Worm (Caenorhabditis elegans) whole organism, mixed stage, embryonic: ENCODE results near the gene F30B5.11.
"Not testable (repeated sequence)": the region's sequence is repeated elsewhere in the genome, so short reads cannot be mapped to it uniquely, and the experiment has no call there.

Experiments
- blmp-1 ChIP-seq: fragments of 150-350 bp; optimal IDR thresholded peaks from 2 replicates; lab custom pipeline; 2014; ENCODE audit warnings: missing biosample characterization, missing genetic modification characterization
- ceh-39 ChIP-seq: fragments of 150-350 bp; optimal IDR thresholded peaks from 2 replicates; lab custom pipeline; 2014; ENCODE audit warnings: missing biosample characterization, missing genetic modification characterization
- ceh-43 ChIP-seq: fragments of 200-800 bp; sonication (Bioruptor generic); optimal IDR thresholded peaks from 2 replicates; lab custom pipeline; 2018; ENCODE audit warnings: mild to moderate bottlenecking, missing genetic modification characterization, moderate library complexity, missing compliant biosample characterization
- ceh-83 ChIP-seq: fragments of 200-800 bp; sonication (Bioruptor generic); optimal IDR thresholded peaks from 2 replicates; lab custom pipeline; 2018; ENCODE audit warnings: mild to moderate bottlenecking, missing genetic modification characterization, missing compliant biosample characterization
- ces-1 ChIP-seq: fragments of 150-350 bp; optimal IDR thresholded peaks from 2 replicates; lab custom pipeline; 2014; ENCODE audit warnings: missing biosample characterization, missing genetic modification reagents, missing genetic modification characterization
- drap-1 ChIP-seq: fragments of 200-800 bp; sonication (Bioruptor generic); optimal IDR thresholded peaks from 3 replicates; lab custom pipeline; 2018; ENCODE audit warnings: mild to moderate bottlenecking, missing genetic modification characterization, missing compliant biosample characterization
- elt-1 ChIP-seq: sonication (generic microtip); optimal IDR thresholded peaks from 2 replicates; lab custom pipeline; 2017; ENCODE audit warnings: missing genetic modification characterization, mild to moderate bottlenecking, missing compliant biosample characterization, antibody characterized with exemption, moderate library complexity, borderline replicate concordance; ENCODE audit not compliant: insufficient read depth
- elt-3 ChIP-seq: fragments of 150-350 bp; optimal IDR thresholded peaks from 2 replicates; lab custom pipeline; 2014; ENCODE audit warnings: missing biosample characterization, missing genetic modification characterization
- flh-1 ChIP-seq: fragments of 200-800 bp; sonication (Bioruptor generic); optimal IDR thresholded peaks from 2 replicates; lab custom pipeline; 2018; ENCODE audit warnings: mild to moderate bottlenecking, missing genetic modification characterization, moderate library complexity, missing compliant biosample characterization
- ham-2 ChIP-seq: fragments of 200-800 bp; sonication (Bioruptor generic); optimal IDR thresholded peaks from 2 replicates; lab custom pipeline; 2018; ENCODE audit warnings: mild to moderate bottlenecking, missing genetic modification characterization, missing compliant biosample characterization
- hlh-1 ChIP-seq: fragments of 150-350 bp; optimal IDR thresholded peaks from 2 replicates; lab custom pipeline; 2014; ENCODE audit warnings: missing biosample characterization, missing genetic modification reagents, missing genetic modification characterization
- lin-13 ChIP-seq: fragments of 150-350 bp; optimal IDR thresholded peaks from 2 replicates; lab custom pipeline; 2014; ENCODE audit warnings: missing biosample characterization, missing genetic modification characterization
- lin-32 ChIP-seq: fragments of 200-800 bp; sonication (Bioruptor generic); optimal IDR thresholded peaks from 2 replicates; lab custom pipeline; 2018; ENCODE audit warnings: mild to moderate bottlenecking, missing genetic modification characterization, missing compliant biosample characterization
- mab-5 ChIP-seq: fragments of 150-350 bp; optimal IDR thresholded peaks from 2 replicates; lab custom pipeline; 2014; ENCODE audit warnings: missing biosample characterization, missing genetic modification characterization
- mep-1 ChIP-seq: fragments of 150-350 bp; optimal IDR thresholded peaks from 2 replicates; lab custom pipeline; 2017; ENCODE audit warnings: missing biosample characterization, missing genetic modification reagents, missing genetic modification characterization, inconsistent platforms
- nhr-2 ChIP-seq: fragments of 150-350 bp; optimal IDR thresholded peaks from 2 replicates; lab custom pipeline; 2014; ENCODE audit warnings: missing biosample characterization, missing genetic modification characterization
- nhr-237 ChIP-seq: fragments of 150-350 bp; optimal IDR thresholded peaks from 2 replicates; lab custom pipeline; 2014; ENCODE audit warnings: missing biosample characterization, missing genetic modification characterization
- nhr-28 ChIP-seq: fragments of 150-350 bp; optimal IDR thresholded peaks from 2 replicates; lab custom pipeline; 2014; ENCODE audit warnings: missing biosample characterization, missing genetic modification characterization
- nhr-76 ChIP-seq: sonication (generic microtip); optimal IDR thresholded peaks from 2 replicates; lab custom pipeline; 2017; ENCODE audit warnings: missing biosample characterization, missing genetic modification characterization
- pha-4 ChIP-seq: fragments of 150-350 bp; optimal IDR thresholded peaks from 2 replicates; lab custom pipeline; 2018; ENCODE audit warnings: missing biosample characterization, missing genetic modification reagents, missing genetic modification characterization
- snpc-4 ChIP-seq: fragments of 150-350 bp; optimal IDR thresholded peaks from 2 replicates; lab custom pipeline; 2014; ENCODE audit warnings: missing biosample characterization, missing genetic modification characterization
- sptf-1 ChIP-seq: sonication (generic microtip); optimal IDR thresholded peaks from 2 replicates; lab custom pipeline; 2017; ENCODE audit warnings: mild to moderate bottlenecking, missing genetic modification characterization, moderate library complexity, missing compliant biosample characterization
- tbx-8 ChIP-seq: fragments of 200-800 bp; sonication (Bioruptor generic); optimal IDR thresholded peaks from 2 replicates; lab custom pipeline; 2018; ENCODE audit warnings: mild to moderate bottlenecking, missing genetic modification characterization, moderate library complexity, missing compliant biosample characterization
- unc-120 ChIP-seq: sonication (generic microtip); optimal IDR thresholded peaks from 2 replicates; lab custom pipeline; 2017; ENCODE audit warnings: missing genetic modification characterization, missing compliant biosample characterization; ENCODE audit not compliant: poor library complexity, severe bottlenecking
- unc-39 ChIP-seq: fragments of 150-350 bp; optimal IDR thresholded peaks from 2 replicates; lab custom pipeline; 2014; ENCODE audit warnings: missing biosample characterization, missing genetic modification characterization
- unc-62 ChIP-seq: fragments of 150-350 bp; optimal IDR thresholded peaks from 2 replicates; lab custom pipeline; 2014; ENCODE audit warnings: missing biosample characterization, missing genetic modification reagents, missing genetic modification characterization
- zip-8 ChIP-seq: fragments of 150-350 bp; optimal IDR thresholded peaks from 2 replicates; lab custom pipeline; 2014; ENCODE audit warnings: missing biosample characterization, missing genetic modification characterization
- ztf-11 ChIP-seq: fragments of 150-350 bp; optimal IDR thresholded peaks from 2 replicates; lab custom pipeline; 2014; ENCODE audit warnings: missing biosample characterization, missing genetic modification characterization

F30B5.11 gene

ce11 chrIV:4215349-4215748, 4.5 kb downstream of the F30B5.11 start:
- TF ChIP-seq lin-32 (GFP tag; lab: Kevin White, UChicago) (no peak), unc-62 (peak; percentile 70), nhr-237 (tag; lab: Kevin White, UChicago) (peak; percentile 68), pha-4 (tag; lab: Kevin White, UChicago) (peak; percentile 21), drap-1 (GFP tag; lab: Kevin White, UChicago) (no peak)
- TF ChIP-seq, all 35 proteins: peak for 3

ce11 chrIV:4212733-4213132, 7.2 kb downstream of the F30B5.11 start:
- peak; percentile 32 for TF ChIP-seq nhr-28
- TF ChIP-seq elt-1 (tag; lab: Kevin White, UChicago) = no peak

ce11 chrIV:4210868-4211267, 9.0 kb downstream of the F30B5.11 start:
- no peak for TF ChIP-seq ceh-39 (tag; lab: Kevin White, UChicago)
- no peak for TF ChIP-seq pha-4 (tag; lab: Kevin White, UChicago)
- no peak for TF ChIP-seq nhr-237 (tag; lab: Kevin White, UChicago)
- TF ChIP-seq, all 35 proteins: peak for 0

DNA sequence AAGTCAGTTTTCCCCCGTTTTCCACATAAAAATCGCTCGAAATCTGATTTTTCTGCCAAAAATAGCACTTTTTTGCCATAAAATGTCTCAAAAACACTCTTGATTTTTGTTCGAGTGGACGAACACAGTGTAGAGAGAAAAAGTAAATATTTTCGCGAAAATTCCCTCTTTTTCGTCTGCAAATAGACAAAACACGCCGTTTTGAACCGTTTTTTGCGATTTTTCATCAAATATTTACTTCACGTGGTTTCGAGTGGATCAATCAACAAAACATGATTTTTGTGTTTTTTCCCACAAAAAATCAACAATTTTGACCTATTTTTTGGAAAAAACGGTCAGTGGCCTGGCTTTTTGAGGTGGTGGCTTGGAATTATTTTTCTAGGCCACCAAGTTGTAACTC, 10.8 kb downstream of the F30B5.11 start:
- TF ChIP-seq unc-39 (tag; lab: Kevin White, UChicago) (no peak), ceh-43 (GFP tag; lab: Kevin White, UChicago) (no peak), nhr-76 (tag; lab: Kevin White, UChicago) (no peak), nhr-28 (no peak), ham-2 (GFP tag; lab: Kevin White, UChicago) (no peak), snpc-4 (tag; lab: Kevin White, UChicago) (no peak), mab-5 (tag; lab: Kevin White, UChicago) (no peak), elt-1 (tag; lab: Kevin White, UChicago) (no peak), hlh-1 (tag; lab: Kevin White, UChicago) (no peak), lin-13 (no peak), ceh-83 (GFP tag; lab: Kevin White, UChicago) (no peak), sptf-1 (tag; lab: Kevin White, UChicago) (no peak), blmp-1 (no peak), unc-120 (tag; lab: Kevin White, UChicago) (no peak), pha-4 (tag; lab: Kevin White, UChicago) (no peak), ztf-11 (no peak), ces-1 (GFP tag; lab: Kevin White, UChicago) (no peak)
- TF ChIP-seq, all 35 proteins: peak for 0

ce11 chrIV:4207088-4207487, 12.8 kb downstream of the F30B5.11 start, which contains the start of gene osgn-1:
TSS of gene osgn-1 (plus strand) at chrIV:4207388.
- TF ChIP-seq snpc-4 (tag; lab: Kevin White, UChicago) (no peak), ces-1 (GFP tag; lab: Kevin White, UChicago) (no peak), mep-1 (tag; lab: Kevin White, UChicago) (no peak), ham-2 (GFP tag; lab: Kevin White, UChicago) (no peak), nhr-2 (no peak), flh-1 (no peak), pha-4 (tag; lab: Kevin White, UChicago) (no peak), zip-8 (tag; lab: Kevin White, UChicago) (no peak)

ce11 chrIV:4204275-4204674, 15.6 kb downstream of the F30B5.11 start, which contains the start of gene pax-2:
TSS of gene pax-2 (minus strand) at chrIV:4204375.
- no peak for TF ChIP-seq ham-2 (GFP tag; lab: Kevin White, UChicago)
- TF ChIP-seq zip-8 (tag; lab: Kevin White, UChicago) = peak; percentile 75

DNA sequence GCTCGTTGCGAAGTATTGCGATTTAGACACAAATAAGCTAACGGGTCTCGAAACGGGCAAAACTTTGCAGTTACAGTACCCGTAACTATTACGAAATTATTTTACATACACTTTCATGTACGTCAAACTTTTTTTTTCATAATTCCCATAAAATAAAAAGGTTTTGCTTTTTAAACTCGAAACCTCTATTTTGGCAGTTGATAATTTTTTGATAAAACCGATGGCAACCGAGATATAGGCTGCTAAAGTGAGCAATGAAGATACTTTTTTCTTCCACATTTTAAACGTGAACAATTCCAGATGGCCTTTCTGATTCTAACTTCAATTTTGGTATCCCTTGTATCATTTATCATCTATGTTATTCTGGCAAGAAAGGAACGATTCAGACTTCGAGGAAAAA, 22.7 kb downstream of the F30B5.11 start, which contains the start of gene cyp-25A6:
TSS of gene cyp-25A6 (plus strand) at position 301 of the 400 bp plus-strand sequence.
- not testable (repeated sequence) for TF ChIP-seq tbx-8 (GFP tag; lab: Kevin White, UChicago); elt-3 (tag; lab: Kevin White, UChicago); zip-8 (tag; lab: Kevin White, UChicago)
